Worm (Caenorhabditis elegans) whole organism, dauer: Measurements from ENCODE around the gene ttbk-2.2.
"Not testable (repeated sequence)": the region's sequence is repeated elsewhere in the genome, so short reads cannot be mapped to it uniquely, and the experiment has no call there.

ENCODE experiments used
- unc-62 ChIP-seq: sonication (generic microtip); optimal IDR thresholded peaks from 2 replicates; lab custom pipeline; 2017; ENCODE audit warnings: missing biosample characterization, missing genetic modification reagents, missing genetic modification characterization

Gene ttbk-2.2

DNA sequence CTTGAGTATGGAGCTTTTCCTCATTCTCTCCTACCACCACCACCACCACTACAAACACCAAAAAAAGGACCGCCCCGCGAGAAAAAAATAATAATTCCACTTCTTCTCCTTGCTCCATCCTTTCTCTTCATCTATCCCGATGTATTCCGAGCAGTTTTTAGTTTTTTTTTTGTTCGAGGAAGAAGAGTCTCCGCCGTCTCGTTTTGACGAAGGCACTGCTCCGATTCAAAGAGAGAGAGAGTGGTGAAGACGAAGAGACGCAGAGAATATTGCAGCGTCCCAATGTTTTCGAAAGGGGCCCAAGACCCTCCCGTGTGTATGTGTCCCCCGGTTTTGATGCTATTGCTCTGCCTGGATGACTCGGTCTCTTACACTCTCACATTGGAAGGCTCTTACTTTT lies 14.3 kb upstream of the ttbk-2.2 start:
- TF ChIP-seq unc-62 (GFP tag; lab: Kevin White, UChicago) = no peak

- TF ChIP-seq unc-62 (GFP tag; lab: Kevin White, UChicago) = no peak
Observed at ce11 chrIV:5078846-5079245, 12.1 kb upstream of the ttbk-2.2 start.

ce11 chrIV:5077918-5078317 lies 11.1 kb upstream of the ttbk-2.2 start:
- no peak for TF ChIP-seq unc-62 (GFP tag; lab: Kevin White, UChicago)

- no peak for TF ChIP-seq unc-62 (GFP tag; lab: Kevin White, UChicago)
Observed at ce11 chrIV:5076607-5077006, 9.8 kb upstream of the ttbk-2.2 start.

DNA sequence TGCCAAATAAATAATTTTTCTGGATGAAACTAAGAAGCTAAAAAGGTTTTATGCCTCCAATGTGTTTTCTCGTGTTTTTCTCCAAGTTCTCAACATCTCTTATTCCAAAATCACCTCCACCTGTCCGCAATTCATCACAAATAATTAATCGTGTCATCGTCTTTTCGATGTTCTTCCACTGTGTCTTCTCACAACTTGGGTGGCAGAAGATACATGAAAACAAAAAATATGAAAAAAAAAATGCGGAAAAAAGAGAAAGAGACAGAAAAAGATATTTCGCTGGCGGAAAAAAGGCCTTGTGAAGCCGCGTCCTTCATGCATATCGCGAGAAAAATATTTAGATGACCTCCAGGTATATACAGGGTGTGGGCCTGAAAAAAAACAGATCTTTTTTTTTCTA lies 7.0 kb upstream of the ttbk-2.2 start:
- no peak for TF ChIP-seq unc-62 (GFP tag; lab: Kevin White, UChicago)

- not testable (repeated sequence) for TF ChIP-seq unc-62 (GFP tag; lab: Kevin White, UChicago)
Observed at ce11 chrIV:5070593-5070992, 3.8 kb upstream of the ttbk-2.2 start, which contains the start of gene C02B10.6. Gene C02B10.6, plus strand, starts transcription at chrIV:5070893.

- TF ChIP-seq unc-62 (GFP tag; lab: Kevin White, UChicago) = not testable (repeated sequence)
Observed at ce11 chrIV:5068541-5068940, 1.8 kb upstream of the ttbk-2.2 start, which contains the start of the genes R13H9.6 and rmd-6. Gene R13H9.6, minus strand, starts transcription at chrIV:5068641. Gene rmd-6, plus strand, starts transcription at chrIV:5068845.

ce11 chrIV:5064961-5065360 lies 1.8 kb downstream of the ttbk-2.2 start, which contains the start of gene msp-53:
Gene msp-53, minus strand, starts transcription at chrIV:5065061.
- not testable (repeated sequence) for TF ChIP-seq unc-62 (GFP tag; lab: Kevin White, UChicago)

DNA sequence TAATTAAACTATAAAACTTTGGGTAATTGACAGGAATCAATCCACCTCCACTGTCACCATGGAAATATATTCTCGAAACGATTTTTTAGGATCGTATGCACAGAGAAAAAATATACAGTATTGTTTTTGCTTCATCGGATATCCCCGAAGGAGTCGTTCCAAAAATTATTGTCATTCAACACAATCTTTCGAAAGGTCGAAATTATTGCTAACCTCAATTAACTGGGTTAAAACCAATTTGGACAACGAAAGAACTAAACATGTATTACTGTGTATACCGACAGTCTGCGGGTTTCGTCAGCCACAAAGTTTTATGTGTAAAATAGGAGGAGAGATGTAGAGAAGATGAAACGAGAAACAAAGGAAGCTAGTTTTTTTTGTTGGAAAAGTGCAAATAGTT lies 3.5 kb downstream of the ttbk-2.2 start:
- no peak for TF ChIP-seq unc-62 (GFP tag; lab: Kevin White, UChicago)

ce11 chrIV:5062278-5062677 lies 4.5 kb downstream of the ttbk-2.2 start, which contains the start of gene msp-57:
Gene msp-57, plus strand, starts transcription at chrIV:5062578.
- not testable (repeated sequence) for TF ChIP-seq unc-62 (GFP tag; lab: Kevin White, UChicago)

DNA sequence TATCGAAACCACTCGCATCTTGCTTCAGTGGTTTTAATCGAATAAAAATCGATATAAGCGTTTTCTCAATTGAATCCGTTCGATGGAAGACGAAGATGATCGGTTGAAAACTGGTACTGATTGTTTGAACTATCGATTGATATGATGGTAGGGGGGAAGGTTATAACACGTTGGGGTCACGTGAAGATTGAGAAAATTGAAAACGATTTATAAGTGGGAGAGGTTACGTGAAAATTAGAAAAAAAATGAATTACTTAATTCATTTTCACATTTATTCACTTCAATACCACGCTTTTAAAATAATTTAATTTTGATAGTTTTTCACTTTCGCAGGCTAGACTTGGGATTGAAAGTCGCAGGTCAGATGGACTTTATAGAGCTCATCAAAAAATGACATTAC lies 5.8 kb downstream of the ttbk-2.2 start, which contains the start of gene C09B9.7:
TSS of gene C09B9.7 (minus strand) at position 101 of the 400 bp plus-strand sequence.
- TF ChIP-seq unc-62 (GFP tag; lab: Kevin White, UChicago) = no peak

ce11 chrIV:5055964-5056588 lies 10.7 kb downstream of the ttbk-2.2 start, which contains the start of gene msp-55:
Gene msp-55, minus strand, starts transcription at chrIV:5056014.
- no peak for TF ChIP-seq unc-62 (GFP tag; lab: Kevin White, UChicago)

DNA sequence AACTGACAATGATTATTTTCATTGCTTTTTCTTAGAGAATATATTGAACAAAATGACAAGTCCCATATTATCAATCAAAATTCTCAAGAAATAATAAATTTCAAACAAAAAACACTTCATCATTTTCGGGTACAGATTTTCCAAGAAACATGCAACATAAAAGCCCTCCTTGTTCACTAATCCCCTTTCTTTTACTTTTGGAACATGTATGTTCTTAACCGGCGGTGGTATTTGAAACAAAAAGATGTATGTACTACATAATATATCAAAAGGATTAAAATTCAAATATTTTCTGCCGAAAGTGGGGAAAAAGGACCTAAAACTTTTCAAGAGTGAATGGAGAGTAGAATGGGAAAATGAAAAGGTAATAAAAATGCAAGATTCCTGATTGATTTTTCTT lies 12.5 kb downstream of the ttbk-2.2 start:
- TF ChIP-seq unc-62 (GFP tag; lab: Kevin White, UChicago) = no peak

- TF ChIP-seq unc-62 (GFP tag; lab: Kevin White, UChicago) = no peak
Observed at ce11 chrIV:5045389-5045788, 21.4 kb downstream of the ttbk-2.2 start, which contains the start of gene hot-9. Gene hot-9, minus strand, starts transcription at chrIV:5045489.

DNA sequence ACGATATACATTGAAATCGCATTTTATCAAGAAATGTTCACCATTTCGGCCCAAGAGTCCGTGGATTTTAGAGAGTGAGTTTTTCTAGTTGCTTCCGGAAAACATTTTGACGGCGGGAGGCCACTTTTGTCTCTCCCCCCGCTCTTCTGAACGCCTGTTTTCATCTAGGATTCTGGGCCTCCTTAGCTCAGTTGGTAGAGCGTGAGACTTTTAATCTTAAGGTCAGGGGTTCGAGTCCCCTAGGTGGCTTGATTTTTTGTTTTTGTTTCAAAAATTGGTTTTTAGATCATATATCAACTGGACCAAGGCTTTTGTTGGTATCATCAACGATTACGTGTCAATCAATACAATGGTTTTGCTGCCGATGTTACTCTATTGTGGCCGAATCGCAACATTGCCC lies 28.0 kb downstream of the ttbk-2.2 start:
- no peak for TF ChIP-seq unc-62 (GFP tag; lab: Kevin White, UChicago)

ce11 chrIV:5037489-5037888 lies 29.3 kb downstream of the ttbk-2.2 start, which contains the start of gene C09B9.1:
Gene C09B9.1, plus strand, starts transcription at chrIV:5037789.
- TF ChIP-seq unc-62 (GFP tag; lab: Kevin White, UChicago) = no peak

DNA sequence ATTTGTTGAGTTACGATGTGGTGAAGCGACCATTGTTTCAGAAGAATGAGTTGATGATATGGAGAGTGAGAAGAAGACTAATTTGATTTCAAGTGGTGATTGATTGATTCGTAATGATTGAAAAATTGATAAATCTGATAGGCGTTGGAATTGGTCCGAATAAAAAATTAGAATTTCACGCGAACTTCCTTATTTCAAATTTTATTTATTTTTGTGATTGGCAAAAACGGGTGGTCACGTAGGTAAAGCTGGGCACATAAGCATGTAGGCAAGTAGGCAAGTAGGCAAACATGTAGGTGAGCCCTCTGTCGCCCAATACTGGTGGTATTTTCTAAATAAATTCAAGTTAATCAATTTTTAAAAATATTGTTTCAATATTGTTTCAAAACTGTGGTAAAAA lies 33.5 kb downstream of the ttbk-2.2 start, which contains the start of gene C09B9.4:
TSS of gene C09B9.4 (minus strand) at position 101 of the 400 bp plus-strand sequence.
- TF ChIP-seq unc-62 (GFP tag; lab: Kevin White, UChicago) = no peak
